Worm (Caenorhabditis elegans): ENCODE results near the gene B0507.8.
"Not testable (repeated sequence)": the region's sequence is repeated elsewhere in the genome, so short reads cannot be mapped to it uniquely, and the experiment has no call there.

Gene B0507.8

ce11 chrV:8730991-8731390, 31.8 kb downstream of the B0507.8 start:
- TF ChIP-seq odd-2 (tag; optimal IDR thresholded peaks at IDR 0.05), result no peak
- no peak for TF ChIP-seq tbx-2 (tag; optimal IDR thresholded peaks at IDR 0.05)
- TF ChIP-seq ceh-45 (GFP tag; IDR thresholded peaks at IDR 0.05), result no peak
- TF ChIP-seq ceh-9 (tag; optimal IDR thresholded peaks at IDR 0.05), result no peak
- no peak for TF ChIP-seq fkh-6 (tag; optimal IDR thresholded peaks at IDR 0.05)
- no peak for TF ChIP-seq ceh-18 (tag; optimal IDR thresholded peaks at IDR 0.05)
- no peak for TF ChIP-seq ref-2 (tag; optimal IDR thresholded peaks at IDR 0.05)
- TF ChIP-seq tbx-7 (tag; optimal IDR thresholded peaks at IDR 0.05), result no peak
- no peak for TF ChIP-seq hlh-15 (tag; optimal IDR thresholded peaks at IDR 0.05)
- TF ChIP-seq ceh-22 (tag; optimal IDR thresholded peaks at IDR 0.05), result no peak
- TF ChIP-seq sox-4 (tag; optimal IDR thresholded peaks at IDR 0.05), result no peak
- TF ChIP-seq mec-3 (tag; optimal IDR thresholded peaks at IDR 0.05; ENCODE audit: borderline replicate concordance), result no peak
- TF ChIP-seq unc-86 (tag; optimal IDR thresholded peaks at IDR 0.05), result no peak

DNA sequence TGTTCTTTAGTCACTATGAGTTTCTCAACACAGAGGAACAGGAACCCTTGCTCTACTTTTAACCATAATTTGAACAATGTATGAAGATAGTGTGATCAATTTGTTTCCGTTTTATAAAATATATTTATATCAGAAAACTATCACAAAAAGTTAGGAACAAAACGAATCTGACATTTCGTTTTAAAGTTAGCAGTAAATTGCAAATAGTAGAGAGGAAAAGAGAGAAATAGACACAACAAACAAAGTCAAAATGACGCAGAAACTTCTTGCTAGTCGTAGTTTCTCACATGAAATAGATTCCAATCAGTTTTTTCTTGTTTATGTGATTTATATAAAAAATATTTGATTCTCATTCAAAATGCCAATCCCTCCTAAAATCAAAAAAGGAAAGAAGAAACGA, 33.7 kb downstream of the B0507.8 start, which contains the start of gene ZC196.5:
TSS of gene ZC196.5 (plus strand) at position 301 of the 400 bp plus-strand sequence.
- TF ChIP-seq pha-4 (tag; optimal IDR thresholded peaks at IDR 0.05), result no peak
- TF ChIP-seq F13H6.1 (tag; optimal IDR thresholded peaks at IDR 0.05), result no peak
- TF ChIP-seq fax-1 (tag; optimal IDR thresholded peaks at IDR 0.05), result no peak
- no peak for TF ChIP-seq syd-9 (tag; optimal IDR thresholded peaks at IDR 0.05)
- TF ChIP-seq ceh-9 (tag; optimal IDR thresholded peaks at IDR 0.05), result no peak
- TF ChIP-seq elt-2 (tag; optimal IDR thresholded peaks at IDR 0.05), result no peak
- no peak for TF ChIP-seq dmd-4 (tag; optimal IDR thresholded peaks at IDR 0.05; ENCODE audit: borderline replicate concordance)
- no peak for TF ChIP-seq ceh-45 (GFP tag; IDR thresholded peaks at IDR 0.05)
- TF ChIP-seq C08G9.2 (tag; optimal IDR thresholded peaks at IDR 0.05), result no peak
- no peak for TF ChIP-seq fkh-6 (tag; optimal IDR thresholded peaks at IDR 0.05)
- TF ChIP-seq ceh-34 (tag; optimal IDR thresholded peaks at IDR 0.05), result no peak
- no peak for TF ChIP-seq zip-5 (tag; optimal IDR thresholded peaks at IDR 0.05)

- TF ChIP-seq sdc-2 (tag; optimal IDR thresholded peaks at IDR 0.05) (no peak), ceh-18 (tag; optimal IDR thresholded peaks at IDR 0.05) (no peak), pat-9 (tag; optimal IDR thresholded peaks at IDR 0.05) (no peak), K09A11.1 (tag; optimal IDR thresholded peaks at IDR 0.05; ENCODE audit: insufficient read depth) (no peak), dmd-4 (tag; optimal IDR thresholded peaks at IDR 0.05; ENCODE audit: borderline replicate concordance) (no peak), pha-2 (tag; optimal IDR thresholded peaks at IDR 0.05) (no peak), rnt-1 (tag; optimal IDR thresholded peaks at IDR 0.05) (no peak), elt-2 (tag; optimal IDR thresholded peaks at IDR 0.05) (no peak), tbx-7 (tag; optimal IDR thresholded peaks at IDR 0.05) (no peak), pag-3 (tag; optimal IDR thresholded peaks at IDR 0.05; ENCODE audit: borderline replicate concordance) (no peak), ceh-9 (tag; optimal IDR thresholded peaks at IDR 0.05) (no peak), lin-11 (tag; optimal IDR thresholded peaks at IDR 0.05) (no peak), madf-2 (tag; optimal IDR thresholded peaks at IDR 0.05) (no peak), hlh-13 (GFP tag; optimal IDR thresholded peaks at IDR 0.05) (no peak), F13H6.1 (tag; optimal IDR thresholded peaks at IDR 0.05) (no peak), ztf-16 (tag; optimal IDR thresholded peaks at IDR 0.05) (no peak), T23F11.4 (GFP tag; optimal IDR thresholded peaks at IDR 0.05) (no peak)
These were observed 35.7 kb downstream of the B0507.8 start, which contains the start of gene ZC196.9 for ce11 chrV:8727077-8727476. Gene ZC196.9 (minus strand): TSS chrV:8727177.

DNA sequence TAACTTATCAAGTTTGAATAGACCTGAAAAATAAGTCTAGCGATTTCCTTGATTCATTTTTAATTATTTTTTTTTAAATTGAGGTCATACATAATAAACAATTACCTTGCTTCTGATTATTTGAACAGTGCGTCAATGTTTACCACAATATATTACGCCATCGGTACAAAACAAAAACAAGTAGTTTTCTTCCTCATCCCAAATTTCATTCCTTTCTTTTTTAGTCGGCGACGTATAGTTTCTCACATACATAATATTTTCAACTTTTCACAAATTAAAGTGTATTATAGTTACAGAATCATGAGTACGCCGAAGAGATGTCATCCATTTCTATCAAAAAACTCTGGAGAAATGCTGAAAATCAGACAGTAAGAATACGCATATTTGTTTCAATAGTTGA, 36.5 kb downstream of the B0507.8 start, which contains the start of gene droe-8:
TSS of gene droe-8 (plus strand) at position 301 of the 400 bp plus-strand sequence.
- TF ChIP-seq elt-4 (tag; optimal IDR thresholded peaks at IDR 0.05); hlh-6 (tag; optimal IDR thresholded peaks at IDR 0.05); C38D4.7 (GFP tag; optimal IDR thresholded peaks at IDR 0.05): not testable (repeated sequence)
